Worm (Caenorhabditis elegans) whole organism, L4 larva: Measurements from ENCODE around the gene B0302.2.

Experiments used
- D1046.2 ChIP-seq: fragments of 200-800 bp; sonication (Bioruptor generic); IDR thresholded peaks from 2 replicates; pipeline ENCODE4 v1.3.6; 2022; ENCODE audit warnings: missing genetic modification characterization, missing compliant biosample characterization
- F10B5.3 ChIP-seq: sonication (generic microtip); optimal IDR thresholded peaks from 2 replicates; lab custom pipeline; 2016; ENCODE audit warnings: mild to moderate bottlenecking, missing genetic modification characterization, missing compliant biosample characterization
- F26F4.8 ChIP-seq: fragments of 200-800 bp; sonication (Bioruptor generic); conservative IDR thresholded peaks from 2 replicates; pipeline ENCODE4 v1.3.6; 2022; ENCODE audit warnings: missing genetic modification characterization, missing compliant biosample characterization
- F49E8.2 ChIP-seq: sonication (generic microtip); optimal IDR thresholded peaks from 2 replicates; lab custom pipeline; 2016; ENCODE audit warnings: missing compliant biosample characterization, mild to moderate bottlenecking, missing genetic modification characterization, borderline replicate concordance
- R02D3.7 ChIP-seq: fragments of 150-350 bp; sonication (generic microtip); optimal IDR thresholded peaks from 3 replicates; lab custom pipeline; 2014; ENCODE audit warnings: missing biosample characterization, missing genetic modification characterization
- Y105C5A.15 ChIP-seq: fragments of 200-800 bp; sonication (Bioruptor generic); IDR thresholded peaks from 2 replicates; pipeline ENCODE4 v1.3.6; 2022; ENCODE audit warnings: missing genetic modification characterization, missing compliant biosample characterization
- Y48G9A.11 ChIP-seq: fragments of 200-800 bp; sonication (Bioruptor generic); IDR thresholded peaks from 2 replicates; pipeline ENCODE4 v1.3.6; 2022; ENCODE audit warnings: missing genetic modification reagents, missing genetic modification characterization, missing compliant biosample characterization
- Y75B8A.6 ChIP-seq: fragments of 200-800 bp; sonication (Bioruptor generic); IDR thresholded peaks from 2 replicates; pipeline ENCODE4 v1.3.6; 2022; ENCODE audit warnings: missing genetic modification reagents, missing genetic modification characterization, missing compliant biosample characterization
- ZK337.2 ChIP-seq: fragments of 200-800 bp; sonication (Bioruptor generic); IDR thresholded peaks from 2 replicates; pipeline ENCODE4 v1.3.6; 2022; ENCODE audit warnings: missing genetic modification reagents, missing genetic modification characterization, missing compliant biosample characterization
- aha-1 ChIP-seq: fragments of 150-350 bp; peaks from one replicate; lab custom pipeline; 2014; ENCODE audit warnings: missing biosample characterization, missing genetic modification characterization
- aly-2 ChIP-seq: sonication (generic microtip); optimal IDR thresholded peaks from 2 replicates; lab custom pipeline; 2018; ENCODE audit warnings: missing biosample characterization, missing genetic modification characterization
- arid-1 ChIP-seq: fragments of 200-800 bp; sonication (Bioruptor generic); conservative IDR thresholded peaks from 2 replicates; pipeline ENCODE4 v1.3.6; 2022; ENCODE audit warnings: missing genetic modification reagents, missing genetic modification characterization, missing compliant biosample characterization
- ceh-28 ChIP-seq: fragments of 150-350 bp; optimal IDR thresholded peaks from 2 replicates; lab custom pipeline; 2014; ENCODE audit warnings: missing biosample characterization, missing genetic modification reagents, missing genetic modification characterization
- ceh-32 ChIP-seq: sonication (generic microtip); optimal IDR thresholded peaks from 2 replicates; lab custom pipeline; 2016; ENCODE audit warnings: mild to moderate bottlenecking, missing genetic modification characterization, missing compliant biosample characterization; ENCODE audit not compliant: poor library complexity
- daf-16 ChIP-seq, 3 experiments: sonication (generic microtip); optimal IDR thresholded peaks; 2 replicates each; lab custom pipeline; 2016 to 2017; ENCODE audit warnings: missing genetic modification characterization in 3 of 3, missing genetic modification reagents in 3 of 3, mild to moderate bottlenecking in 2 of 3, missing compliant biosample characterization in 2 of 3, missing biosample characterization in 1 of 3, moderate library complexity in 1 of 3
- daf-19 ChIP-seq: fragments of 200-800 bp; sonication (Bioruptor generic); conservative IDR thresholded peaks from 2 replicates; pipeline ENCODE4 v1.3.6; 2022; ENCODE audit warnings: missing genetic modification characterization, missing compliant biosample characterization
- dmd-8 ChIP-seq: fragments of 200-800 bp; sonication (Bioruptor generic); IDR thresholded peaks from 2 replicates; pipeline ENCODE4 v1.3.6; 2022; ENCODE audit warnings: missing genetic modification characterization, missing compliant biosample characterization
- duxl-1 ChIP-seq: sonication (generic microtip); optimal IDR thresholded peaks from 2 replicates; lab custom pipeline; 2016; ENCODE audit warnings: mild to moderate bottlenecking, missing genetic modification characterization, moderate library complexity, missing compliant biosample characterization; ENCODE audit not compliant: poor library complexity
- dve-1 ChIP-seq: sonication (generic microtip); optimal IDR thresholded peaks from 2 replicates; lab custom pipeline; 2017; ENCODE audit warnings: antibody characterized with exemption, mild to moderate bottlenecking, missing genetic modification characterization, missing compliant biosample characterization; ENCODE audit not compliant: insufficient read depth
- fkh-10 ChIP-seq: fragments of 150-350 bp; optimal IDR thresholded peaks from 2 replicates; lab custom pipeline; 2014; ENCODE audit warnings: missing biosample characterization, missing genetic modification reagents, missing genetic modification characterization
- fos-1 ChIP-seq: fragments of 150-350 bp; optimal IDR thresholded peaks from 2 replicates; lab custom pipeline; 2014; ENCODE audit warnings: missing biosample characterization, missing genetic modification characterization
- hlh-11 ChIP-seq: fragments of 200-800 bp; sonication (Bioruptor generic); optimal IDR thresholded peaks from 2 replicates; lab custom pipeline; 2018; ENCODE audit warnings: mild to moderate bottlenecking, missing genetic modification characterization, missing compliant biosample characterization
- hlh-30 ChIP-seq: sonication (generic microtip); optimal IDR thresholded peaks from 2 replicates; lab custom pipeline; 2017; ENCODE audit warnings: antibody characterized with exemption, mild to moderate bottlenecking, missing genetic modification characterization, missing compliant biosample characterization; ENCODE audit not compliant: insufficient read depth
- hmg-1.1 ChIP-seq: fragments of 200-800 bp; sonication (Bioruptor generic); IDR thresholded peaks from 2 replicates; pipeline ENCODE4 v1.3.6; 2022; ENCODE audit warnings: missing genetic modification reagents, missing genetic modification characterization, missing compliant biosample characterization
- jun-1 ChIP-seq: fragments of 150-350 bp; optimal IDR thresholded peaks from 2 replicates; lab custom pipeline; 2014; ENCODE audit warnings: missing biosample characterization, missing genetic modification reagents, missing genetic modification characterization
- lim-7 ChIP-seq: fragments of 200-800 bp; sonication (Bioruptor generic); IDR thresholded peaks from 2 replicates; pipeline ENCODE4 v1.3.6; 2022; ENCODE audit warnings: missing genetic modification characterization, missing compliant biosample characterization
- lin-15B ChIP-seq: fragments of 150-350 bp; sonication (generic microtip); optimal IDR thresholded peaks from 3 replicates; lab custom pipeline; 2014; ENCODE audit warnings: missing biosample characterization, missing genetic modification characterization
- lin-39 ChIP-seq: fragments of 150-350 bp; optimal IDR thresholded peaks from 2 replicates; lab custom pipeline; 2014; ENCODE audit warnings: missing biosample characterization, missing genetic modification reagents, missing genetic modification characterization
- madf-9 ChIP-seq: fragments of 200-800 bp; sonication (Bioruptor generic); conservative IDR thresholded peaks from 2 replicates; pipeline ENCODE4 v1.3.6; 2022; ENCODE audit warnings: missing genetic modification reagents, missing genetic modification characterization, missing compliant biosample characterization
- mdl-1 ChIP-seq, 2 experiments: fragments of 150-350 bp in 1 of 2; sonication (generic microtip) in 1 of 2; optimal IDR thresholded peaks; 2 replicates each; lab custom pipeline; 2014 to 2017; ENCODE audit warnings: missing biosample characterization in 2 of 2, missing genetic modification characterization in 2 of 2
- mdt-29 ChIP-seq: fragments of 200-800 bp; sonication (Bioruptor generic); IDR thresholded peaks from 2 replicates; pipeline ENCODE4 v1.3.6; 2022; ENCODE audit warnings: missing genetic modification reagents, missing genetic modification characterization, missing compliant biosample characterization
- nhr-10 ChIP-seq: fragments of 150-350 bp; optimal IDR thresholded peaks from 2 replicates; lab custom pipeline; 2014; ENCODE audit warnings: missing biosample characterization, missing genetic modification characterization
- nhr-102 ChIP-seq: sonication (generic microtip); optimal IDR thresholded peaks from 2 replicates; lab custom pipeline; 2016; ENCODE audit warnings: mild to moderate bottlenecking, missing genetic modification characterization, moderate library complexity, missing compliant biosample characterization
- nhr-111 ChIP-seq: fragments of 200-800 bp; sonication (Bioruptor generic); optimal IDR thresholded peaks from 2 replicates; lab custom pipeline; 2018; ENCODE audit warnings: mild to moderate bottlenecking, missing genetic modification characterization, missing compliant biosample characterization
- nhr-237 ChIP-seq: sonication (generic microtip); optimal IDR thresholded peaks from 2 replicates; lab custom pipeline; 2017; ENCODE audit warnings: missing biosample characterization, missing genetic modification characterization
- nhr-28 ChIP-seq: fragments of 150-350 bp; optimal IDR thresholded peaks from 2 replicates; lab custom pipeline; 2014; ENCODE audit warnings: missing biosample characterization, missing genetic modification characterization
- nhr-6 ChIP-seq: fragments of 150-350 bp; optimal IDR thresholded peaks from 2 replicates; lab custom pipeline; 2014; ENCODE audit warnings: missing biosample characterization, missing genetic modification characterization
- nhr-76 ChIP-seq: fragments of 150-350 bp; optimal IDR thresholded peaks from 2 replicates; lab custom pipeline; 2014; ENCODE audit warnings: missing biosample characterization, missing genetic modification characterization
- php-3 ChIP-seq: fragments of 200-800 bp; sonication (Bioruptor generic); IDR thresholded peaks from 2 replicates; pipeline ENCODE4 v1.3.6; 2022; ENCODE audit warnings: missing genetic modification reagents, missing genetic modification characterization, missing compliant biosample characterization
- pqm-1 ChIP-seq: sonication (generic microtip); optimal IDR thresholded peaks from 2 replicates; lab custom pipeline; 2017; ENCODE audit warnings: missing biosample characterization, missing genetic modification characterization
- rbr-2 ChIP-seq: sonication (generic microtip); optimal IDR thresholded peaks from 2 replicates; lab custom pipeline; 2016; ENCODE audit warnings: missing genotype, missing genetic modification characterization, missing compliant biosample characterization
- sdz-12 ChIP-seq: fragments of 200-800 bp; sonication (Bioruptor generic); optimal IDR thresholded peaks from 2 replicates; lab custom pipeline; 2018; ENCODE audit warnings: mild to moderate bottlenecking, missing genetic modification characterization, missing compliant biosample characterization
- set-16 ChIP-seq: fragments of 200-800 bp; sonication (Bioruptor generic); IDR thresholded peaks from 2 replicates; pipeline ENCODE4 v1.3.6; 2022; ENCODE audit warnings: missing genetic modification reagents, missing genetic modification characterization, missing compliant biosample characterization
- snpc-1.2 ChIP-seq: fragments of 200-800 bp; sonication (Bioruptor generic); IDR thresholded peaks from 2 replicates; pipeline ENCODE4 v1.3.6; 2022; ENCODE audit warnings: missing genetic modification reagents, missing genetic modification characterization, missing compliant biosample characterization
- snpc-4 ChIP-seq: fragments of 150-350 bp; optimal IDR thresholded peaks from 2 replicates; lab custom pipeline; 2014; ENCODE audit warnings: missing biosample characterization, missing genetic modification characterization
- spr-1 ChIP-seq: sonication (generic microtip); optimal IDR thresholded peaks from 2 replicates; lab custom pipeline; 2016; ENCODE audit warnings: mild to moderate bottlenecking, missing genetic modification characterization, missing compliant biosample characterization
- spr-3 ChIP-seq: fragments of 200-800 bp; sonication (Bioruptor generic); optimal IDR thresholded peaks from 2 replicates; lab custom pipeline; 2018; ENCODE audit warnings: mild to moderate bottlenecking, missing genetic modification characterization, missing compliant biosample characterization
- unc-39 ChIP-seq: sonication (generic microtip); optimal IDR thresholded peaks from 2 replicates; lab custom pipeline; 2017; ENCODE audit warnings: missing biosample characterization, missing genetic modification characterization
- zfp-3 ChIP-seq: fragments of 200-800 bp; sonication (Bioruptor generic); conservative IDR thresholded peaks from 2 replicates; pipeline ENCODE4 v1.3.6; 2022; ENCODE audit warnings: missing genetic modification reagents, missing genetic modification characterization, missing compliant biosample characterization
- zip-11 ChIP-seq: fragments of 200-800 bp; sonication (Bioruptor generic); IDR thresholded peaks from 2 replicates; pipeline ENCODE4 v1.3.6; 2022; ENCODE audit warnings: missing genetic modification characterization, missing compliant biosample characterization
- ztf-11 ChIP-seq: fragments of 150-350 bp; optimal IDR thresholded peaks from 2 replicates; lab custom pipeline; 2014; ENCODE audit warnings: missing biosample characterization, missing genetic modification characterization
- ztf-7 ChIP-seq: fragments of 150-350 bp; optimal IDR thresholded peaks from 2 replicates; lab custom pipeline; 2014; ENCODE audit warnings: missing biosample characterization, missing genetic modification characterization

B0302.2 gene

DNA sequence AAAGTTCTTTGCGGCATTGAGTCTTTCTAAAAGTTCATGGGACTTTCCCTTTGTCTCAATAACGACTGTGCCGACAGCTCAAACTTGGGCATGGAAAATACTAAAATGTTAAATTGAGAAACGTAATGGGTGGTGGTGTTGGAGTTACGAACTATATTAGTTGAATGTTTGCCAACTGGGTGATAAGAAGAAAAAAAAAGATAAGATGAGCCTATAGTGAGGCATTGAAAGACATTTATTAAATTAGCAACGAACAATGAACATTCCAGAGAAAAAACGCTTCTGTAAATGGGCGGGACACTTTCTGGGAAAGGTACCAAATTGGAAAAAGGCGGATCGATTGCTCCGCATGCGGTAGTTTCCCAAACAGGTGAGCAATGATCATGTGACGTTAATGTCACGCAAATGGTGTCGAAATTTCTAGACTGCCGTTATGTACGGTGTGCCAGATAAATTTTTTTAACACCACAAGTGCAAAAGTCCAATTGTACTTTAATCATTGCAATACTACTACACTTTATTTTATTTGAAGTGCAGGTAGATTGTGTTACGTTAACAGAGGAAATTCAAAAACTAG is 39.0 kb upstream of the B0302.2 start (continued):
- TF ChIP-seq php-3 (GFP tag; lab: Robert Waterston, UW) (no peak), daf-16 (GFP tag; optimal IDR thresholded peaks at IDR 0.05; lab: Kevin White, UChicago) (no peak), daf-16 (tag; optimal IDR thresholded peaks at IDR 0.05; lab: Kevin White, UChicago) (peak; percentile 33), jun-1 (tag; lab: Kevin White, UChicago) (no peak), hlh-30 (tag; lab: Kevin White, UChicago) (peak; percentile 71), spr-3 (no peak), lim-7 (no peak), pqm-1 (tag; lab: Kevin White, UChicago) (peak; percentile 60), nhr-237 (tag; lab: Kevin White, UChicago) (no peak), unc-39 (tag; lab: Kevin White, UChicago) (no peak), nhr-111 (GFP tag; lab: Kevin White, UChicago) (no peak), snpc-4 (no peak), nhr-76 (tag; lab: Kevin White, UChicago) (no peak), spr-1 (tag; lab: Kevin White, UChicago) (no peak), rbr-2 (no peak), ztf-7 (no peak), snpc-1.2 (GFP tag; lab: Robert Waterston, UW) (no peak), duxl-1 (peak; percentile 9), mdl-1 (tag; optimal IDR thresholded peaks at IDR 0.05; lab: Kevin White, UChicago) (no peak), ceh-32 (tag; lab: Kevin White, UChicago) (no peak), dve-1 (tag; lab: Kevin White, UChicago) (peak; percentile 73), mdt-29 (peak; percentile 82), aly-2 (tag; lab: Kevin White, UChicago) (no peak), fkh-10 (GFP tag; lab: Kevin White, UChicago) (no peak), ztf-11 (tag; lab: Kevin White, UChicago) (no peak), ceh-28 (tag; lab: Kevin White, UChicago) (no peak), aha-1 (tag; lab: Kevin White, UChicago) (peak; percentile 93), R02D3.7 (tag; lab: Kevin White, UChicago) (no peak), lin-39 (tag; lab: Kevin White, UChicago) (no peak), sdz-12 (GFP tag; lab: Kevin White, UChicago) (no peak), arid-1 (no peak), daf-19 (GFP tag; lab: Robert Waterston, UW) (no peak), zfp-3 (GFP tag; lab: Robert Waterston, UW) (no peak), F10B5.3 (no peak), madf-9 (GFP tag; lab: Robert Waterston, UW) (no peak), F49E8.2 (tag; lab: Kevin White, UChicago) (no peak), Y48G9A.11 (GFP tag; lab: Robert Waterston, UW) (no peak), hlh-11 (peak; percentile 80), nhr-6 (tag; lab: Kevin White, UChicago) (no peak), hmg-1.1 (GFP tag; lab: Robert Waterston, UW) (no peak), zip-11 (GFP tag; lab: Robert Waterston, UW) (no peak), Y75B8A.6 (GFP tag; lab: Robert Waterston, UW) (no peak), nhr-10 (tag; lab: Kevin White, UChicago) (no peak), lin-15B (no peak), fos-1 (tag; lab: Kevin White, UChicago) (no peak), D1046.2 (GFP tag; lab: Robert Waterston, UW) (no peak), Y105C5A.15 (GFP tag; lab: Robert Waterston, UW) (no peak), nhr-102 (tag; lab: Kevin White, UChicago) (peak; percentile 25), nhr-28 (peak; percentile 12), dmd-8 (GFP tag; lab: Robert Waterston, UW) (no peak), set-16 (no peak), F26F4.8 (no peak), ZK337.2 (GFP tag; lab: Robert Waterston, UW) (no peak)
